Worm (Caenorhabditis elegans) whole organism, young adult: ENCODE measurements around the gene flp-32.

Experiments used
- F22D6.2 ChIP-seq: sonication (generic microtip); optimal IDR thresholded peaks from 2 replicates; lab custom pipeline; 2016; ENCODE audit warnings: mild to moderate bottlenecking, missing genetic modification characterization, missing compliant biosample characterization
- F39B2.1 ChIP-seq: fragments of 200-800 bp; sonication (Bioruptor generic); IDR thresholded peaks from 2 replicates; pipeline ENCODE4 v1.3.6; 2022; ENCODE audit warnings: missing genetic modification reagents, missing genetic modification characterization, missing compliant biosample characterization
- F52B5.7 ChIP-seq: sonication (generic microtip); optimal IDR thresholded peaks from 2 replicates; lab custom pipeline; 2016; ENCODE audit warnings: mild to moderate bottlenecking, missing genetic modification characterization, missing compliant biosample characterization
- Y53G8AR.9 ChIP-seq: fragments of 200-800 bp; sonication (Bioruptor generic); conservative IDR thresholded peaks from 2 replicates; pipeline ENCODE4 v1.3.6; 2022; ENCODE audit warnings: missing genetic modification reagents, missing genetic modification characterization, missing compliant biosample characterization
- Y95B8A.8 ChIP-seq: fragments of 200-800 bp; sonication (Bioruptor generic); IDR thresholded peaks from 2 replicates; pipeline ENCODE4 v1.3.6; 2022; ENCODE audit warnings: missing genetic modification reagents, missing genetic modification characterization, missing compliant biosample characterization
- ceh-100 ChIP-seq: fragments of 200-800 bp; sonication (Bioruptor generic); IDR thresholded peaks from 2 replicates; pipeline ENCODE4 v1.3.6; 2022; ENCODE audit warnings: missing genetic modification reagents, missing genetic modification characterization, missing compliant biosample characterization
- ceh-40 ChIP-seq: fragments of 200-800 bp; sonication (Bioruptor generic); IDR thresholded peaks from 2 replicates; pipeline ENCODE4 v1.3.6; 2022; ENCODE audit warnings: missing genetic modification characterization, missing compliant biosample characterization
- egl-44 ChIP-seq: fragments of 200-800 bp; sonication (Bioruptor generic); IDR thresholded peaks from 2 replicates; pipeline ENCODE4 v1.3.6; 2022; ENCODE audit warnings: missing genetic modification reagents, missing genetic modification characterization, missing compliant biosample characterization
- hsf-1 ChIP-seq: fragments of 200-800 bp; sonication (Bioruptor generic); IDR thresholded peaks from 2 replicates; pipeline ENCODE4 v1.3.6; 2022; ENCODE audit warnings: missing genetic modification reagents, missing genetic modification characterization, missing compliant biosample characterization
- let-607 ChIP-seq, 2 experiments: fragments of 200-800 bp in 1 of 2; sonication (Bioruptor generic) in 1 of 2; sonication (generic microtip) in 1 of 2; optimal IDR thresholded peaks; 2 replicates each; lab custom pipeline; 2016 to 2018; ENCODE audit warnings: mild to moderate bottlenecking in 2 of 2, missing compliant biosample characterization in 2 of 2, missing genetic modification characterization in 2 of 2, moderate library complexity in 2 of 2, missing genotype in 1 of 2
- lin-54 ChIP-seq: fragments of 200-800 bp; sonication (Bioruptor generic); optimal IDR thresholded peaks from 2 replicates; lab custom pipeline; 2018; ENCODE audit warnings: mild to moderate bottlenecking, missing genetic modification characterization, missing compliant biosample characterization
- mel-28 ChIP-seq: sonication (generic microtip); optimal IDR thresholded peaks from 2 replicates; lab custom pipeline; 2016; ENCODE audit warnings: borderline replicate concordance, mild to moderate bottlenecking, missing genetic modification characterization, missing compliant biosample characterization
- rec-8 ChIP-seq, 2 experiments: sonication (generic microtip); optimal IDR thresholded peaks; 2 replicates each; lab custom pipeline; 2016; ENCODE audit warnings: mild to moderate bottlenecking in 2 of 2, missing genetic modification characterization in 2 of 2, missing genetic modification reagents in 2 of 2, missing genotype in 2 of 2, missing biosample characterization in 1 of 2, missing compliant biosample characterization in 1 of 2, moderate library complexity in 1 of 2
- snpc-1.1 ChIP-seq: sonication (generic microtip); optimal IDR thresholded peaks from 2 replicates; lab custom pipeline; 2017; ENCODE audit warnings: missing genetic modification characterization, mild to moderate bottlenecking, missing compliant biosample characterization, antibody characterized with exemption, moderate library complexity, missing genotype, missing genetic modification reagents; ENCODE audit not compliant: insufficient read depth
- sptf-2 ChIP-seq: fragments of 200-800 bp; sonication (Bioruptor generic); optimal IDR thresholded peaks from 2 replicates; lab custom pipeline; 2018; ENCODE audit warnings: mild to moderate bottlenecking, missing genetic modification characterization, missing compliant biosample characterization
- ztf-25 ChIP-seq: fragments of 200-800 bp; sonication (Bioruptor generic); IDR thresholded peaks from 2 replicates; pipeline ENCODE4 v1.3.6; 2022; ENCODE audit warnings: missing genetic modification reagents, missing genetic modification characterization, missing compliant biosample characterization

The flp-32 gene

DNA sequence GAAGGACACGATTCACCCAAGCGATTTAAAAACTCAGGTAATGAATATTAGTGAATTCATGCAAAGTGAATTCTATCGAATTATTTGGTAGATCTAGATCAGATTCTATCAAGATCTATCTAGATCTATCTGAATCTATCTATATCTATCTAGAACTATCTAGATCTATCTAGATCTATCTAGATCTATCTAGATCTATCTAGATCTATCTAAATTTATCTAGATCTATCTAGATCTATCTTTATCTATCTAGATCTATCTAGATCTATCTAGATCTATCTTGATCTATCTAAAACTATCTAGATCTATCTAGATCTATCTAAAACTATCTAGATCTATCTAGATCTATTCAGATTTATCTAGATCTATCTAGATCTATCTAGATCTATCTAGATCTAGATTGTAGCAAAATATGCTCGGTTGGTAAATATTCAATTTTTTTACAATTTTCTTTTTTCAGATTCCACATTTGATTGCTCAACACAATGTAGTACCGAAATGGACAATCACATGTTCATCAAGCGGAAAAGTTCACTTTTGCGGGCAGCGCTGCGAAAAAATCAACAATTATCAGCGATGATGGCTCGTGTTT lies 36.5 kb downstream of the flp-32 start (continued):
- TF ChIP-seq let-607 (tag; optimal IDR thresholded peaks at IDR 0.05; lab: Kevin White, UChicago) = no peak
- no peak for TF ChIP-seq Y53G8AR.9 (GFP tag; lab: Robert Waterston, UW)
- TF ChIP-seq ceh-40 (GFP tag; lab: Robert Waterston, UW) = no peak

DNA sequence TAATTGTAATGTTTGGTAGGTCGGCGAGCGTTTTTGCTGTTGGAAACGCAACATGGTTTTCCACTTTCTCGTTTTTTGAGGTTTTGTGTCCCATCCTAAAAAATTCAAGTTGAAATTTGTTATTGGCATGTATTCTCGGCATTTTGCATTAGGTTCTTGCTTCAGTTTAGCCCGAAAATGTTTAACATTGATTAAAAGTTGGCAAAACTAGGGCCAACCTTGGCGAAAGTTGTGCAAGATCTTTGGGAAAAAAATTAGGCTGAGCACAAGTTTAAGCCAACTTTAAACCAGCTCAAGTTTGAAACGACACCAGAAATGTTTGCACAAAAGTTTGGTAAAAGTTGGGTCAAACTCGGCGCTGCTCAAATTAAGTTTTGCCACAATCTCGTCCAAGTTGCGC lies 43.7 kb downstream of the flp-32 start, which contains the start of gene exc-1:
Gene exc-1, minus strand, starts transcription at position 101 of the 400 bp plus-strand sequence.
- TF ChIP-seq snpc-1.1 (tag; lab: Kevin White, UChicago) = no peak
- no peak for TF ChIP-seq ztf-25
- no peak for TF ChIP-seq rec-8 (tag; optimal IDR thresholded peaks at IDR 0.05; lab: Kevin White, UChicago)
- TF ChIP-seq mel-28 = no peak
- TF ChIP-seq ceh-100 (GFP tag; lab: Robert Waterston, UW) = no peak
- no peak for TF ChIP-seq F39B2.1
- TF ChIP-seq sptf-2 (GFP tag; lab: Kevin White, UChicago) = no peak

DNA sequence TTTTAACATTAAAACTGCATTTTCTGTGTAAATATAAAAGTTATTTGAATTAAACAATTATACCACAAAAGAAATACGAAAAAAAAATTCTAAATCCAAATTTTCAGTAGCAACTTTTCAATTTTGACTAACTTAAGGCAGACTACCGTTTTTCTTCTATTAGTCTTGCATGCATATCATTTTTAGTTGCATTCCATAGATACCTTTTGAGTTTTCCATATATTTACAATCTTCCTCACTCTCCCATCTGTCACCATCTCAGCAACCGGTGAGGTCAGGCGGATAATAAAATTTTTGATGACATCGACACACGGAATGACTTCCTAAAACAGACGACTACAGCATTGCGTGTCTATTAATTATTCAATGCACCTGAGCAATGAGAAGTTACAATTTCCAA lies 45.1 kb downstream of the flp-32 start, which contains the start of gene gcy-36:
Gene gcy-36, plus strand, starts transcription at position 301 of the 400 bp plus-strand sequence.
- TF ChIP-seq lin-54 = no peak
- no peak for TF ChIP-seq F52B5.7 (tag; lab: Kevin White, UChicago)
- TF ChIP-seq egl-44 (GFP tag; lab: Robert Waterston, UW) = no peak
- no peak for TF ChIP-seq F22D6.2 (tag; lab: Kevin White, UChicago)
- TF ChIP-seq sptf-2 (GFP tag; lab: Kevin White, UChicago) = no peak
- TF ChIP-seq Y95B8A.8 = no peak

ce11 chrX:15481978-15482377 lies 48.4 kb downstream of the flp-32 start:
- TF ChIP-seq hsf-1 (GFP tag; lab: Robert Waterston, UW) = peak; percentile 91
